Fruit fly (Drosophila melanogaster) whole organism, embryonic: ENCODE results near the gene CG32333.

Experiments used
- Awh ChIP-seq: fragments of 200-800 bp; sonication (Bioruptor generic); IDR thresholded peaks from 2 replicates; pipeline ENCODE4, ENCODE4 v1.3.6; 2022; ENCODE audit warnings: missing biosample characterization, missing genetic modification characterization
- CG10431 ChIP-seq: fragments of 200-800 bp; sonication (Bioruptor generic); optimal IDR thresholded peaks from 3 replicates; lab custom pipeline; 2018; ENCODE audit warnings: missing biosample characterization, mild to moderate bottlenecking, missing genetic modification characterization
- CG12391 ChIP-seq: fragments of 200-800 bp; sonication (Bioruptor generic); optimal IDR thresholded peaks from 3 replicates; lab custom pipeline; 2018; ENCODE audit warnings: missing biosample characterization, mild to moderate bottlenecking, missing genetic modification characterization, moderate library complexity
- CG13123 ChIP-seq: fragments of 200-800 bp; sonication (Bioruptor generic); optimal IDR thresholded peaks from 2 replicates; lab custom pipeline; 2016; ENCODE audit warnings: missing biosample characterization, missing genetic modification characterization
- CG13287 ChIP-seq: fragments of 200-800 bp; sonication (Bioruptor generic); IDR thresholded peaks from 2 replicates; pipeline ENCODE4 v1.3.6; 2022; ENCODE audit warnings: missing biosample characterization, missing genetic modification characterization; ENCODE audit not compliant: partially characterized antibody
- CG14860 ChIP-seq: fragments of 200-800 bp; sonication (Bioruptor generic); IDR thresholded peaks from 3 replicates; pipeline ENCODE4 v1.3.6; 2022; ENCODE audit warnings: missing biosample characterization, missing genetic modification characterization; ENCODE audit not compliant: partially characterized antibody
- CG15601 ChIP-seq: fragments of 200-800 bp; sonication (Bioruptor generic); optimal IDR thresholded peaks from 3 replicates; lab custom pipeline; 2019; ENCODE audit warnings: missing biosample characterization, mild to moderate bottlenecking, missing genetic modification characterization, moderate library complexity
- CG17829 ChIP-seq: fragments of 200-800 bp; optimal IDR thresholded peaks from 2 replicates; lab custom pipeline; 2019; ENCODE audit warnings: missing biosample characterization, mild to moderate bottlenecking, missing genetic modification characterization, moderate library complexity
- CG2116 ChIP-seq: fragments of 200-800 bp; sonication (Bioruptor generic); optimal IDR thresholded peaks from 3 replicates; lab custom pipeline; 2018; ENCODE audit warnings: missing biosample characterization, mild to moderate bottlenecking, missing genetic modification characterization
- CG2120 ChIP-seq: fragments of 200-800 bp; sonication (Bioruptor generic); optimal IDR thresholded peaks from 3 replicates; lab custom pipeline; 2016; ENCODE audit warnings: missing biosample characterization, missing genetic modification characterization
- CG33213 ChIP-seq: fragments of 200-800 bp; sonication (Bioruptor generic); optimal IDR thresholded peaks from 3 replicates; lab custom pipeline; 2016; ENCODE audit warnings: missing biosample characterization, missing genetic modification characterization
- CG4617 ChIP-seq: fragments of 200-800 bp; sonication (Bioruptor generic); optimal IDR thresholded peaks from 3 replicates; lab custom pipeline; 2016; ENCODE audit warnings: missing biosample characterization, missing genetic modification characterization, borderline replicate concordance
- CG7271 ChIP-seq: fragments of 200-800 bp; sonication (Bioruptor generic); optimal IDR thresholded peaks from 2 replicates; lab custom pipeline; 2018; ENCODE audit warnings: missing biosample characterization, mild to moderate bottlenecking, missing genetic modification characterization, moderate library complexity
- CG9215 ChIP-seq: fragments of 200-800 bp; sonication (Bioruptor generic); IDR thresholded peaks from 2 replicates; pipeline ENCODE4 v1.3.6; 2022; ENCODE audit warnings: missing biosample characterization, missing genetic modification characterization
- CG9727 ChIP-seq: fragments of 200-800 bp; sonication (Bioruptor generic); optimal IDR thresholded peaks from 3 replicates; lab custom pipeline; 2017; ENCODE audit warnings: missing biosample characterization, mild to moderate bottlenecking, missing genetic modification characterization
- D19B ChIP-seq: fragments of 200-800 bp; sonication (Bioruptor generic); optimal IDR thresholded peaks from 2 replicates; lab custom pipeline; 2017; ENCODE audit warnings: missing biosample characterization, mild to moderate bottlenecking, missing genetic modification characterization
- Doc2 ChIP-seq: fragments of 200-800 bp; sonication (Bioruptor generic); IDR thresholded peaks from 2 replicates; pipeline ENCODE4 v1.3.6; 2022; ENCODE audit warnings: missing biosample characterization, missing genetic modification characterization
- Elba2 ChIP-seq: fragments of 200-800 bp; sonication (Bioruptor generic); optimal IDR thresholded peaks from 3 replicates; lab custom pipeline; 2016; ENCODE audit warnings: missing biosample characterization, missing genetic modification characterization
- Hmr ChIP-seq: fragments of 200-800 bp; sonication (Bioruptor generic); optimal IDR thresholded peaks from 3 replicates; lab custom pipeline; 2017; ENCODE audit warnings: mild to moderate bottlenecking, missing biosample characterization, missing genetic modification reagents, missing genetic modification characterization
- Hmx ChIP-seq: fragments of 200-800 bp; sonication (Bioruptor generic); optimal IDR thresholded peaks from 2 replicates; lab custom pipeline; 2016; ENCODE audit warnings: missing biosample characterization, missing genetic modification characterization
- Lhr ChIP-seq: fragments of 200-800 bp; sonication (Bioruptor generic); optimal IDR thresholded peaks from 3 replicates; lab custom pipeline; 2017; ENCODE audit warnings: mild to moderate bottlenecking, missing biosample characterization, missing genetic modification reagents, missing genetic modification characterization
- NC2β ChIP-seq: fragments of 200-800 bp; sonication (Bioruptor generic); optimal IDR thresholded peaks from 2 replicates; lab custom pipeline; 2016; ENCODE audit warnings: missing biosample characterization, missing genetic modification characterization
- Opbp ChIP-seq: fragments of 200-800 bp; sonication (Bioruptor generic); IDR thresholded peaks from 3 replicates; pipeline ENCODE4 v1.3.6; 2022; ENCODE audit warnings: missing biosample characterization, missing genetic modification characterization; ENCODE audit not compliant: partially characterized antibody
- Pdp1 ChIP-seq, 2 experiments: fragments of 200-800 bp; sonication (Bioruptor generic); optimal IDR thresholded peaks; 3 replicates each; lab custom pipeline; 2016; ENCODE audit warnings: missing biosample characterization in 2 of 2, missing genetic modification characterization in 2 of 2, mild to moderate bottlenecking in 1 of 2, moderate library complexity in 1 of 2
- Rfx ChIP-seq: fragments of 200-800 bp; sonication (Bioruptor generic); IDR thresholded peaks from 2 replicates; pipeline ENCODE4 v1.3.6; 2022; ENCODE audit warnings: missing biosample characterization, missing genetic modification characterization
- Sry-δ ChIP-seq: fragments of 200-800 bp; sonication (Bioruptor generic); optimal IDR thresholded peaks from 2 replicates; lab custom pipeline; 2016; ENCODE audit warnings: missing biosample characterization, missing genetic modification characterization
- TFAM ChIP-seq: fragments of 200-800 bp; sonication (Bioruptor generic); optimal IDR thresholded peaks from 2 replicates; lab custom pipeline; 2017; ENCODE audit warnings: missing biosample characterization, missing genetic modification characterization, inconsistent platforms
- Usf ChIP-seq: fragments of 200-800 bp; sonication (Bioruptor generic); optimal IDR thresholded peaks from 2 replicates; lab custom pipeline; 2017; ENCODE audit warnings: missing genotype, missing biosample characterization, missing genetic modification characterization
- YL-1 ChIP-seq: fragments of 200-800 bp; sonication (Bioruptor generic); optimal IDR thresholded peaks from 3 replicates; lab custom pipeline; 2017; ENCODE audit warnings: missing biosample characterization, mild to moderate bottlenecking, missing genetic modification characterization
- bbx ChIP-seq: fragments of 200-800 bp; sonication (Bioruptor generic); IDR thresholded peaks from 2 replicates; pipeline ENCODE4 v1.3.6; 2022; ENCODE audit warnings: missing biosample characterization, missing genetic modification characterization; ENCODE audit not compliant: partially characterized antibody
- cg ChIP-seq: fragments of 200-800 bp; sonication (Bioruptor generic); optimal IDR thresholded peaks from 3 replicates; lab custom pipeline; 2019; ENCODE audit warnings: missing biosample characterization, mild to moderate bottlenecking, missing genetic modification characterization, moderate library complexity
- eve ChIP-seq, 2 experiments: fragments of >200 bp; optimal IDR thresholded peaks; 2 replicates each; lab custom pipeline; 2017; ENCODE audit warnings: missing biosample characterization in 2 of 2, missing genetic modification characterization in 2 of 2
- grn ChIP-seq: fragments of 200-800 bp; sonication (Bioruptor generic); optimal IDR thresholded peaks from 3 replicates; lab custom pipeline; 2017; ENCODE audit warnings: missing biosample characterization, missing genetic modification characterization
- gsb ChIP-seq: fragments of 200-800 bp; sonication (Bioruptor generic); IDR thresholded peaks from 2 replicates; pipeline ENCODE4 v1.3.6; 2022; ENCODE audit warnings: missing biosample characterization, missing genetic modification characterization
- insv ChIP-seq, 2 experiments: fragments of 200-800 bp; sonication (Bioruptor generic); optimal IDR thresholded peaks; 3 replicates each; lab custom pipeline; 2016 to 2018; ENCODE audit warnings: missing biosample characterization in 2 of 2, missing genetic modification characterization in 2 of 2
- kah ChIP-seq: fragments of 200-800 bp; sonication (Bioruptor generic); optimal IDR thresholded peaks from 2 replicates; lab custom pipeline; 2018; ENCODE audit warnings: missing biosample characterization, mild to moderate bottlenecking, missing genetic modification characterization
- kni ChIP-seq: fragments of 200-800 bp; sonication (Bioruptor generic); optimal IDR thresholded peaks from 3 replicates; lab custom pipeline; 2017; ENCODE audit warnings: mild to moderate bottlenecking, missing biosample characterization, missing genetic modification reagents, missing genetic modification characterization
- mirr ChIP-seq: fragments of 200-800 bp; sonication (Bioruptor generic); optimal IDR thresholded peaks from 3 replicates; lab custom pipeline; 2018; ENCODE audit warnings: missing biosample characterization, mild to moderate bottlenecking, missing genetic modification characterization
- mld ChIP-seq: fragments of 200-800 bp; sonication (Bioruptor generic); IDR thresholded peaks from 3 replicates; pipeline ENCODE4 v1.3.6; 2022; ENCODE audit warnings: missing biosample characterization, missing genetic modification characterization; ENCODE audit not compliant: partially characterized antibody
- scrt ChIP-seq: fragments of 200-800 bp; sonication (Bioruptor generic); optimal IDR thresholded peaks from 2 replicates; lab custom pipeline; 2018; ENCODE audit warnings: missing biosample characterization, mild to moderate bottlenecking, missing genetic modification characterization, moderate library complexity
- sqz ChIP-seq: fragments of 200-800 bp; sonication (Bioruptor generic); optimal IDR thresholded peaks from 3 replicates; lab custom pipeline; 2018; ENCODE audit warnings: missing biosample characterization, mild to moderate bottlenecking, missing genetic modification characterization
- stwl ChIP-seq: fragments of 200-800 bp; sonication (Bioruptor generic); optimal IDR thresholded peaks from 3 replicates; lab custom pipeline; 2018; ENCODE audit warnings: missing biosample characterization, mild to moderate bottlenecking, missing genetic modification characterization, moderate library complexity
- tin ChIP-seq: fragments of 200-800 bp; sonication (Bioruptor generic); optimal IDR thresholded peaks from 3 replicates; lab custom pipeline; 2016; ENCODE audit warnings: missing biosample characterization, missing genetic modification characterization
- vvl ChIP-seq: fragments of 200-800 bp; sonication (Bioruptor generic); IDR thresholded peaks from 2 replicates; pipeline ENCODE4 v1.3.6; 2022; ENCODE audit warnings: missing biosample characterization, missing genetic modification characterization

CG32333 gene

dm6 chr3L:1302234-1302949 is 26.6 kb downstream of the CG32333 start, which contains the start of the genes Rac1 and Acat2 (continued):
- TF ChIP-seq Pdp1 (GFP tag; optimal IDR thresholded peaks at IDR 0.05; lab: Kevin White, UChicago) (peak in 1 of 2 experiments; percentile 35), Lhr (GFP tag; lab: Kevin White, UChicago) (peak; percentile 72), Doc2 (GFP tag; lab: Robert Waterston, UW) (no peak), CG12391 (tag; lab: Kevin White, UChicago) (peak; percentile 57), grn (GFP tag; lab: Kevin White, UChicago) (peak; percentile 97), vvl (GFP tag; lab: Robert Waterston, UW) (peak; percentile 27; the same call in 1 of the 2 replicates), Sry-δ (GFP tag; lab: Kevin White, UChicago) (peak; percentile 41), stwl (tag; lab: Kevin White, UChicago) (peak; percentile 56), eve (GFP tag; optimal IDR thresholded peaks at IDR 0.05; lab: Kevin White, UChicago) (no peak), CG15601 (tag; lab: Kevin White, UChicago) (peak; percentile 17), Hmr (GFP tag; lab: Kevin White, UChicago) (no peak), CG9727 (GFP tag; lab: Kevin White, UChicago) (peak; percentile 28), CG33213 (GFP tag; lab: Kevin White, UChicago) (peak; percentile 7), CG13287 (GFP tag; lab: Robert Waterston, UW) (peak; percentile 19; the same call in 1 of the 2 replicates), CG2116 (GFP tag; lab: Kevin White, UChicago) (peak; percentile 32), Rfx (GFP tag; lab: Robert Waterston, UW) (no peak), CG14860 (0 out of 3 replicates have a peak, but pooled peaks have one; percentile 21), Awh (GFP tag; lab: Robert Waterston, UW) (no peak), Opbp (GFP tag; lab: Robert Waterston, UW) (0 out of 3 replicates have a peak, but pooled peaks have one; percentile 16), CG13123 (GFP tag; lab: Kevin White, UChicago) (peak; percentile 5), CG17829 (peak; percentile 55), CG2120 (peak; percentile 42), D19B (GFP tag; lab: Kevin White, UChicago) (no peak), NC2β (GFP tag; lab: Kevin White, UChicago) (peak; percentile 5)

DNA sequence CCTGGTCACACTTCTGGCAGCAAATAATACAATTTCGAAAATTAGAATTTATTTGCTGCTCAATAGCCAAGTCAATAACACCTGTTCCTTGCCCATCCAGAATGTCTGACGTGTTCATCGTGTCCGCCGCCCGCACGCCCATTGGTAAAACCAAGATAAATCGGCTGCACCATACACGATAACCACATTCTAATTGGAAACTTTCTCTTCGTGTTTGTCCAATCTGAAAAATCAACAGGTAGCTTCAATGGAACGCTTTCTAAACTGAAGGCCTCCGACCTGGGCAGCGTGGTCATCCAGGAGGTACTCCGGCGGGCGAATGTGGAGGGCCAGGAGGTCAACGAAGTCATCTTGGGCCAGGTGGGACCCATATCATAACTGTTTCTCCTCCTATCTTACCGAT is 27.2 kb downstream of the CG32333 start:
- no peak for TF ChIP-seq Hmx
- TF ChIP-seq Elba2 (GFP tag; lab: Kevin White, UChicago) = peak; percentile 93
- peak; percentile 7 for TF ChIP-seq CG4617 (GFP tag; lab: Kevin White, UChicago)
- no peak for TF ChIP-seq sqz (GFP tag; lab: Kevin White, UChicago)
- no peak for TF ChIP-seq mirr (GFP tag; lab: Kevin White, UChicago)
- TF ChIP-seq bbx = peak; percentile 17; the same call in 1 of the 2 replicates
- TF ChIP-seq Rfx (GFP tag; lab: Robert Waterston, UW) = no peak
- TF ChIP-seq scrt (GFP tag; lab: Kevin White, UChicago) = peak; percentile 65
- no peak for TF ChIP-seq CG9215 (GFP tag; lab: Robert Waterston, UW)
- no peak for TF ChIP-seq Usf
- TF ChIP-seq CG7271 (tag; lab: Kevin White, UChicago) = no peak
- TF ChIP-seq cg = no peak
- no peak for TF ChIP-seq kni
- peak; percentile 97 for TF ChIP-seq kah (GFP tag; lab: Kevin White, UChicago)
- no peak for TF ChIP-seq TFAM (GFP tag; lab: Kevin White, UChicago)
- no peak for TF ChIP-seq gsb (GFP tag; lab: Robert Waterston, UW)
- no peak for TF ChIP-seq tin (GFP tag; lab: Kevin White, UChicago)
- peak; percentile 67 for TF ChIP-seq YL-1 (GFP tag; lab: Kevin White, UChicago)
- peak; percentile 52 to 95 for TF ChIP-seq insv (GFP tag; optimal IDR thresholded peaks at IDR 0.05; lab: Kevin White, UChicago)
- TF ChIP-seq mld (GFP tag; lab: Robert Waterston, UW) = no peak
- no peak for TF ChIP-seq CG10431 (GFP tag; lab: Kevin White, UChicago)
